Worm (Caenorhabditis elegans) whole organism, early embryonic: ENCODE results near the gene T13C2.3.

ENCODE experiments used
- B0310.2 ChIP-seq: sonication (generic microtip); optimal IDR thresholded peaks from 2 replicates; lab custom pipeline; 2016; ENCODE audit warnings: mild to moderate bottlenecking, missing genetic modification characterization, missing compliant biosample characterization
- F13C5.2 ChIP-seq: sonication (generic microtip); optimal IDR thresholded peaks from 2 replicates; lab custom pipeline; 2017; ENCODE audit warnings: mild to moderate bottlenecking, missing genetic modification characterization, inconsistent platforms, missing compliant biosample characterization
- ceh-36 ChIP-seq: sonication (generic microtip); optimal IDR thresholded peaks from 2 replicates; lab custom pipeline; 2016; ENCODE audit warnings: missing genetic modification characterization, inconsistent platforms, missing compliant biosample characterization
- hmg-4 ChIP-seq: fragments of 200-800 bp; sonication (Bioruptor generic); optimal IDR thresholded peaks from 2 replicates; lab custom pipeline; 2018; ENCODE audit warnings: mild to moderate bottlenecking, missing genetic modification characterization, missing compliant biosample characterization

DNA sequence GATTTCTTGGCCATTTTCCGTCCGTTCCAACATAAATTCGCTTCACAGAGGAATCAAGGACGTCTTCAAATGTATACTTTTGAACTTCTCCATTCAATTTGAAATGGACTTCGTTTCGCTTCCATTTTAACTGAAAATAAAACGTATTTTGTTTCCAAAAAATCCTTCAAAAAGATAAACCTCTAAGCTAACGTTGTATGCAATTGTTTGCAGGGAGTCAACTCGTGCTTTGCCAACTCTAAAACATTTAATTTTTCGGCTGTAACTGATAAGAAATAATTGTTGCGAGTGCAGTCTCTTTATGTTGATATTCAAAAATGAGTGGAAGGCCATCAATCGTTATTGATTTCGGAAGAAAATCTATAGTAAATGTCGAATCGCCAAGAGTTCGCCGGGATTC lies 21.0 kb upstream of the T13C2.3 start, which contains the start of gene F41G3.18:
- TF ChIP-seq B0310.2 (tag; lab: Kevin White, UChicago) (no peak), F13C5.2 (tag; lab: Kevin White, UChicago) (no peak), ceh-36 (tag; lab: Kevin White, UChicago) (no peak), hmg-4 (GFP tag; lab: Kevin White, UChicago) (no peak)
